Worm (Caenorhabditis elegans) whole organism, early embryonic: ENCODE data around the gene gst-6.

ENCODE experiments used
- B0310.2 ChIP-seq: sonication (generic microtip); optimal IDR thresholded peaks from 2 replicates; lab custom pipeline; 2016; ENCODE audit warnings: mild to moderate bottlenecking, missing genetic modification characterization, missing compliant biosample characterization
- F13C5.2 ChIP-seq: sonication (generic microtip); optimal IDR thresholded peaks from 2 replicates; lab custom pipeline; 2017; ENCODE audit warnings: mild to moderate bottlenecking, missing genetic modification characterization, inconsistent platforms, missing compliant biosample characterization
- aly-1 ChIP-seq: sonication (generic microtip); optimal IDR thresholded peaks from 2 replicates; lab custom pipeline; 2016; ENCODE audit warnings: missing genetic modification characterization, missing compliant biosample characterization
- ama-1 ChIP-seq: fragments of 150-350 bp; optimal IDR thresholded peaks from 2 replicates; lab custom pipeline; 2014
- ets-7 ChIP-seq: sonication (generic microtip); optimal IDR thresholded peaks from 2 replicates; lab custom pipeline; 2016; ENCODE audit warnings: missing genotype, missing genetic modification characterization, missing compliant biosample characterization
- flt-1 ChIP-seq: fragments of 200-800 bp; sonication (Bioruptor generic); IDR thresholded peaks from 2 replicates; pipeline ENCODE4 v1.3.6; 2022; ENCODE audit warnings: missing genetic modification characterization, missing compliant biosample characterization
- hmg-4 ChIP-seq: fragments of 200-800 bp; sonication (Bioruptor generic); optimal IDR thresholded peaks from 2 replicates; lab custom pipeline; 2018; ENCODE audit warnings: mild to moderate bottlenecking, missing genetic modification characterization, missing compliant biosample characterization
- pes-1 ChIP-seq: fragments of 200-800 bp; sonication (Bioruptor generic); IDR thresholded peaks from 2 replicates; pipeline ENCODE4 v1.3.6; 2022; ENCODE audit warnings: missing genetic modification reagents, missing genetic modification characterization, missing compliant biosample characterization
- scrt-1 ChIP-seq: fragments of 200-800 bp; sonication (Bioruptor generic); IDR thresholded peaks from 2 replicates; pipeline ENCODE4 v1.3.6; 2022; ENCODE audit warnings: missing genetic modification characterization, missing compliant biosample characterization
- sea-1 ChIP-seq: fragments of 200-800 bp; sonication (Bioruptor generic); conservative IDR thresholded peaks from 2 replicates; pipeline ENCODE4 v1.3.6; 2022; ENCODE audit warnings: missing genetic modification characterization, missing compliant biosample characterization
- tbx-37 ChIP-seq: fragments of 200-800 bp; sonication (Bioruptor generic); conservative IDR thresholded peaks from 2 replicates; pipeline ENCODE4 v1.3.6; 2022; ENCODE audit warnings: missing genetic modification reagents, missing genetic modification characterization, missing compliant biosample characterization
- tra-4 ChIP-seq: sonication (generic microtip); optimal IDR thresholded peaks from 2 replicates; lab custom pipeline; 2017; ENCODE audit warnings: missing genetic modification characterization, missing compliant biosample characterization

DNA sequence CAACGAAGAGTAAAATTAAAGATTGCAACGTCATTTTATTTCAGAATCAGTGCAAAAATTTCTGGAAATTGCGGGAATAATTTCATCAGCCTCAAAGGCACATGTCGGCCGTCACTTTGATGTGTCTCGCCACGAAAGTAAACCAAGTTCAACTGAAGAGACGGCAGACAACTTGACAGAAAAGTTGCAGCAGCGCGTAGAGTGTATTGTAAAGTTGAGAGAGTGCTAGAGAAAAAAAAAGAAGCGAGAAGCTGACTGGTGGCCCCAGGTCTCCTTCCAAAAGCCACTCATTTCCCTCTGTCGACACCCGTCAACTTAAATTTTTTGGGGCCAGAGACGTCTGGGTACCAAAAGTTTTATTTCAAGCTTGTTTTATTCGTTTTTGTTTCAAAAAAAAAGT, 24.6 kb downstream of the gst-6 start:
- TF ChIP-seq pes-1 (GFP tag; lab: Robert Waterston, UW) (no peak), ets-7 (tag; lab: Kevin White, UChicago) (no peak), B0310.2 (tag; lab: Kevin White, UChicago) (no peak), aly-1 (tag; lab: Kevin White, UChicago) (no peak), ama-1 (lab: Kevin White, UChicago) (no peak), tbx-37 (GFP tag; lab: Robert Waterston, UW) (no peak), hmg-4 (no peak), flt-1 (GFP tag; lab: Robert Waterston, UW) (no peak), tra-4 (tag; lab: Kevin White, UChicago) (no peak), F13C5.2 (peak; percentile 3), scrt-1 (GFP tag; lab: Robert Waterston, UW) (no peak), sea-1 (GFP tag; lab: Robert Waterston, UW) (no peak)
